Fruit fly (Drosophila melanogaster) whole organism, embryonic: Measurements from ENCODE around the gene RpS3.

Experiments used
- B-H2 ChIP-seq: fragments of 200-800 bp; sonication (Bioruptor generic); optimal IDR thresholded peaks from 2 replicates; lab custom pipeline; 2018; ENCODE audit warnings: missing biosample characterization, mild to moderate bottlenecking, missing genetic modification characterization
- BEAF-32 ChIP-seq: fragments of 200-800 bp; sonication (Bioruptor generic); optimal IDR thresholded peaks from 3 replicates; lab custom pipeline; 2017; ENCODE audit warnings: missing biosample characterization, missing genetic modification characterization, mild to moderate bottlenecking, moderate library complexity, missing genetic modification reagents
- CG10274 ChIP-seq: fragments of 200-800 bp; sonication (Bioruptor generic); optimal IDR thresholded peaks from 3 replicates; lab custom pipeline; 2017; ENCODE audit warnings: missing biosample characterization, mild to moderate bottlenecking, missing genetic modification characterization
- CG12942 ChIP-seq: fragments of 200-800 bp; sonication (Bioruptor generic); optimal IDR thresholded peaks from 3 replicates; lab custom pipeline; 2016; ENCODE audit warnings: missing biosample characterization, missing genetic modification characterization
- CG1529 ChIP-seq: fragments of 200-800 bp; sonication (Bioruptor generic); optimal IDR thresholded peaks from 3 replicates; lab custom pipeline; 2018; ENCODE audit warnings: missing biosample characterization, missing genetic modification characterization
- CG15696 ChIP-seq: fragments of 200-800 bp; sonication (Bioruptor generic); optimal IDR thresholded peaks from 2 replicates; lab custom pipeline; 2019; ENCODE audit warnings: missing biosample characterization, mild to moderate bottlenecking, missing genetic modification characterization, moderate library complexity
- CG33213 ChIP-seq: fragments of 200-800 bp; sonication (Bioruptor generic); optimal IDR thresholded peaks from 3 replicates; lab custom pipeline; 2016; ENCODE audit warnings: missing biosample characterization, missing genetic modification characterization
- CG3847 ChIP-seq: fragments of 200-800 bp; sonication (Bioruptor generic); IDR thresholded peaks from 2 replicates; pipeline ENCODE4 v1.3.6; 2022; ENCODE audit warnings: missing biosample characterization, missing genetic modification characterization
- CG5953 ChIP-seq: fragments of 200-800 bp; sonication (Bioruptor generic); IDR thresholded peaks from 2 replicates; pipeline ENCODE4 v1.3.6; 2022; ENCODE audit warnings: missing biosample characterization, missing genetic modification characterization
- CG7928 ChIP-seq: fragments of 200-800 bp; sonication (Bioruptor generic); optimal IDR thresholded peaks from 2 replicates; lab custom pipeline; 2017; ENCODE audit warnings: missing biosample characterization, mild to moderate bottlenecking, missing genetic modification characterization
- CG8089 ChIP-seq: fragments of 200-800 bp; sonication (Bioruptor generic); optimal IDR thresholded peaks from 3 replicates; lab custom pipeline; 2016; ENCODE audit warnings: missing biosample characterization, missing genetic modification characterization
- CG9437 ChIP-seq: fragments of 200-800 bp; sonication (Bioruptor generic); optimal IDR thresholded peaks from 2 replicates; lab custom pipeline; 2018; ENCODE audit warnings: missing biosample characterization, mild to moderate bottlenecking, missing genetic modification characterization
- CTCF ChIP-seq: fragments of 200-800 bp; sonication (Bioruptor generic); optimal IDR thresholded peaks from 2 replicates; lab custom pipeline; 2017; ENCODE audit warnings: missing biosample characterization, mild to moderate bottlenecking, missing genetic modification characterization, moderate library complexity
- Dip3 ChIP-seq: fragments of 200-800 bp; sonication (Bioruptor generic); optimal IDR thresholded peaks from 3 replicates; lab custom pipeline; 2016; ENCODE audit warnings: missing biosample characterization, missing genetic modification characterization
- Drgx ChIP-seq: fragments of 200-800 bp; sonication (Bioruptor generic); IDR thresholded peaks from 2 replicates; pipeline ENCODE4 v1.3.6; 2022; ENCODE audit warnings: missing biosample characterization, missing genetic modification characterization
- E2f2 ChIP-seq: fragments of 200-800 bp; sonication (Bioruptor generic); IDR thresholded peaks from 2 replicates; pipeline ENCODE4 v1.3.6; 2022; ENCODE audit warnings: missing biosample characterization, missing genetic modification characterization
- Ets65A ChIP-seq: fragments of 200-800 bp; sonication (Bioruptor generic); peaks from one replicate; lab custom pipeline; 2016; ENCODE audit warnings: missing biosample characterization, missing genetic modification characterization
- Ets97D ChIP-seq: fragments of 200-800 bp; sonication (Bioruptor generic); optimal IDR thresholded peaks from 3 replicates; lab custom pipeline; 2016; ENCODE audit warnings: missing biosample characterization, missing genetic modification characterization
- Fer1 ChIP-seq: fragments of 200-800 bp; sonication (Bioruptor generic); optimal IDR thresholded peaks from 2 replicates; lab custom pipeline; 2017; ENCODE audit warnings: missing biosample characterization, mild to moderate bottlenecking, missing genetic modification characterization
- Hsf ChIP-seq: fragments of 200-800 bp; sonication (Bioruptor generic); optimal IDR thresholded peaks from 3 replicates; lab custom pipeline; 2016; ENCODE audit warnings: missing biosample characterization, missing genetic modification characterization
- Kr ChIP-seq: fragments of 200-800 bp; sonication (Bioruptor generic); optimal IDR thresholded peaks from 2 replicates; lab custom pipeline; 2017; ENCODE audit warnings: missing biosample characterization, mild to moderate bottlenecking, missing genetic modification characterization
- Lhr ChIP-seq: fragments of 200-800 bp; sonication (Bioruptor generic); optimal IDR thresholded peaks from 3 replicates; lab custom pipeline; 2017; ENCODE audit warnings: mild to moderate bottlenecking, missing biosample characterization, missing genetic modification reagents, missing genetic modification characterization
- MBD-R2 ChIP-seq: fragments of 200-800 bp; sonication (Bioruptor generic); IDR thresholded peaks from 2 replicates; pipeline ENCODE4 v1.3.6; 2022; ENCODE audit warnings: missing biosample characterization, missing genetic modification characterization
- Neu2 ChIP-seq: fragments of 200-800 bp; sonication (Bioruptor generic); optimal IDR thresholded peaks from 3 replicates; lab custom pipeline; 2016; ENCODE audit warnings: missing biosample characterization, missing genetic modification characterization, borderline replicate concordance
- NfI ChIP-seq: fragments of 200-800 bp; sonication (Bioruptor generic); optimal IDR thresholded peaks from 3 replicates; lab custom pipeline; 2018; ENCODE audit warnings: missing biosample characterization, mild to moderate bottlenecking, missing genetic modification characterization, moderate library complexity
- PHDP ChIP-seq: fragments of 200-800 bp; sonication (Bioruptor generic); optimal IDR thresholded peaks from 3 replicates; lab custom pipeline; 2018; ENCODE audit warnings: missing biosample characterization, mild to moderate bottlenecking, missing genetic modification characterization, moderate library complexity
- Ptx1 ChIP-seq: fragments of 200-800 bp; sonication (Bioruptor generic); IDR thresholded peaks from 2 replicates; pipeline ENCODE4 v1.3.6; 2022; ENCODE audit warnings: missing biosample characterization, missing genetic modification characterization
- Six4 ChIP-seq: fragments of 200-800 bp; sonication (Bioruptor generic); optimal IDR thresholded peaks from 2 replicates; lab custom pipeline; 2016; ENCODE audit warnings: missing biosample characterization, missing genetic modification characterization
- Sox100B ChIP-seq: fragments of 200-800 bp; sonication (Bioruptor generic); optimal IDR thresholded peaks from 3 replicates; lab custom pipeline; 2018; ENCODE audit warnings: missing biosample characterization, mild to moderate bottlenecking, missing genetic modification characterization
- ash1 ChIP-seq: fragments of 200-800 bp; sonication (Bioruptor generic); optimal IDR thresholded peaks from 2 replicates; lab custom pipeline; 2018; ENCODE audit warnings: missing biosample characterization, mild to moderate bottlenecking, missing genetic modification characterization
- bsh ChIP-seq, 2 experiments: fragments of 200-800 bp; sonication (Bioruptor generic); optimal IDR thresholded peaks; 2 replicates each; lab custom pipeline; 2017 to 2018; ENCODE audit warnings: mild to moderate bottlenecking in 2 of 2, missing biosample characterization in 2 of 2, missing genetic modification characterization in 2 of 2, moderate library complexity in 1 of 2
- dmrt11E ChIP-seq: fragments of 200-800 bp; sonication (Bioruptor generic); optimal IDR thresholded peaks from 3 replicates; lab custom pipeline; 2018; ENCODE audit warnings: missing biosample characterization, mild to moderate bottlenecking, missing genetic modification characterization, moderate library complexity
- dpn ChIP-seq, 2 experiments: fragments of 200-800 bp; sonication (Bioruptor generic); optimal IDR thresholded peaks; 3 replicates each; lab custom pipeline; 2016; ENCODE audit warnings: missing biosample characterization in 2 of 2, missing genetic modification characterization in 2 of 2
- grau ChIP-seq: fragments of 200-800 bp; optimal IDR thresholded peaks from 3 replicates; lab custom pipeline; 2019; ENCODE audit warnings: missing biosample characterization, mild to moderate bottlenecking, missing genetic modification characterization, moderate library complexity
- gt ChIP-seq: fragments of 200-800 bp; sonication (Bioruptor generic); IDR thresholded peaks from 2 replicates; pipeline ENCODE4 v1.3.6; 2022; ENCODE audit warnings: missing biosample characterization, missing genetic modification characterization
- jigr1 ChIP-seq: fragments of 200-800 bp; sonication (Bioruptor generic); IDR thresholded peaks from 3 replicates; pipeline ENCODE4 v1.3.6; 2022; ENCODE audit warnings: missing biosample characterization, missing genetic modification characterization
- kni ChIP-seq: fragments of 200-800 bp; sonication (Bioruptor generic); optimal IDR thresholded peaks from 3 replicates; lab custom pipeline; 2017; ENCODE audit warnings: mild to moderate bottlenecking, missing biosample characterization, missing genetic modification reagents, missing genetic modification characterization
- lola ChIP-seq, 3 experiments: fragments of >200 bp in 2 of 3; fragments of 200-800 bp in 1 of 3; sonication (Bioruptor generic) in 1 of 3; optimal IDR thresholded peaks; 2 replicates each; lab custom pipeline; 2017 to 2019; ENCODE audit warnings: missing biosample characterization in 3 of 3, missing genetic modification characterization in 3 of 3, mild to moderate bottlenecking in 1 of 3, moderate library complexity in 1 of 3
- prd ChIP-seq, 3 experiments: fragments of >200 bp in 2 of 3; fragments of 200-800 bp in 1 of 3; sonication (Bioruptor generic) in 1 of 3; optimal IDR thresholded peaks in 2 of 3; IDR thresholded peaks in 1 of 3; 2 replicates in 2 of 3; 3 replicates in 1 of 3; pipeline versions ENCODE4 v1.3.6 to Lab custom; 2017 to 2022; ENCODE audit warnings: missing biosample characterization in 1 of 3, missing genetic modification characterization in 1 of 3
- scrt ChIP-seq: fragments of 200-800 bp; sonication (Bioruptor generic); optimal IDR thresholded peaks from 2 replicates; lab custom pipeline; 2018; ENCODE audit warnings: missing biosample characterization, mild to moderate bottlenecking, missing genetic modification characterization, moderate library complexity
- sd ChIP-seq: fragments of 200-800 bp; sonication (Bioruptor generic); optimal IDR thresholded peaks from 3 replicates; lab custom pipeline; 2018; ENCODE audit warnings: missing biosample characterization, mild to moderate bottlenecking, missing genetic modification characterization, moderate library complexity
- sens ChIP-seq: fragments of 200-800 bp; sonication (Bioruptor generic); peaks from one replicate; lab custom pipeline; 2016; ENCODE audit warnings: missing biosample characterization, missing genetic modification characterization
- shn ChIP-seq: fragments of 200-800 bp; sonication (Bioruptor generic); optimal IDR thresholded peaks from 3 replicates; lab custom pipeline; 2016; ENCODE audit warnings: missing biosample characterization, missing genetic modification characterization
- sob ChIP-seq: fragments of 200-800 bp; sonication (Bioruptor generic); IDR thresholded peaks from 2 replicates; pipeline ENCODE4 v1.3.6; 2022; ENCODE audit warnings: missing biosample characterization, missing genetic modification characterization
- sug ChIP-seq: fragments of 200-800 bp; optimal IDR thresholded peaks from 2 replicates; lab custom pipeline; 2019; ENCODE audit warnings: missing biosample characterization, mild to moderate bottlenecking, missing genetic modification characterization, moderate library complexity
- tna ChIP-seq: fragments of 200-800 bp; sonication (Bioruptor generic); IDR thresholded peaks from 2 replicates; pipeline ENCODE4 v1.3.6; 2022; ENCODE audit warnings: missing biosample characterization, missing genetic modification characterization; ENCODE audit not compliant: partially characterized antibody
- trem ChIP-seq: fragments of 200-800 bp; optimal IDR thresholded peaks from 3 replicates; lab custom pipeline; 2019; ENCODE audit warnings: missing biosample characterization, mild to moderate bottlenecking, missing genetic modification characterization, moderate library complexity
- vvl ChIP-seq: fragments of 200-800 bp; sonication (Bioruptor generic); IDR thresholded peaks from 2 replicates; pipeline ENCODE4 v1.3.6; 2022; ENCODE audit warnings: missing biosample characterization, missing genetic modification characterization
- z ChIP-seq: fragments of 200-800 bp; sonication (Bioruptor generic); IDR thresholded peaks from 3 replicates; pipeline ENCODE4 v1.3.6; 2022; ENCODE audit warnings: missing biosample characterization, missing genetic modification characterization

RpS3 gene

DNA sequence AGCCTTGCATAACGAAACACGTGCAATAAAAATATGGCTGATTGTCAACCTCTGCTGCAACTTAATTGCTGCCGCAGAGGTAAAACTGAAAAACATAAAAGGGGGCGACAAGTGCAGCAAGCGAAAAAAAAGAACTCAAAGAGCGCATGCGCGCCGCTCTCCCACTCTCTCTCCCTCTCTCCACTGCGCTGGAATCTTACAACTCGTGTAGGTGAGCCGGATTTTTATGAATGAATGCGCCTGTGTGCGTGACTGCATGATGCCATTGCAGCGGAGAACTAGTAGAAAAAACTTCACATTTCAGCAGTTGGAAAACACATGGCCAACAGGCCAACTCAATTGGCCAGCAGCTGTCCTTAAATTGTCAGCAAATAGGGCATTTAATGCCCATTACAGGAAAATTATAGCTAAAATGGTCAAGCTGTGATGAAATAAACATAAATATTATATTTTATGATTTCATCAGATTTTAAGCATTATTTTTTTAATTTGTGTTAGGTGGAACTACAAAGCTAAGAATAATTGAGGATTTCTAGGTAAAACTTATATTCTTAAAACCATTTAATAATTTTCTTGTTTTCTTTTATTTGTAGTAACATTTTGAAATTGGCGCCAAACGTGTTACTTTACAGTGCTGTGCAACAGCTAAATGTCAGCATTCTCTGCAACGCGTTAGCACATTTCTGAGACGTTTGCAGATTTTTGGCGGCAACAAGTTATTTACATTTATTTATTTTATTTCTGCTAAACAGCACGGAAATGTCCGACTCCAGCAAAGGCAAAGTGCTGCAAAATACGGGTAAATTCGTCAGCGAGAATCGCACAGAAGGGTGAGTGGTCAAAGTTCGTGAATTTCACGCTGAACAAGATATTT is 10.9 kb upstream of the RpS3 start, which contains the start of gene PolE1:
Gene PolE1, plus strand, starts transcription at position 697 of the 874 bp plus-strand sequence.
- TF ChIP-seq Hsf (GFP tag; lab: Kevin White, UChicago), result no peak
- TF ChIP-seq z, result peak; percentile 74; the same call in 2 of the 3 replicates
- TF ChIP-seq CG5953, result no peak
- peak; percentile 17 for TF ChIP-seq CTCF
- TF ChIP-seq Dip3 (GFP tag; lab: Kevin White, UChicago), result no peak
- TF ChIP-seq CG15696 (tag; lab: Kevin White, UChicago), result no peak
- TF ChIP-seq Ets97D (GFP tag; lab: Kevin White, UChicago), result peak; percentile 52
- no peak for TF ChIP-seq PHDP (tag; lab: Kevin White, UChicago)
- no peak for TF ChIP-seq bsh (GFP tag; optimal IDR thresholded peaks at IDR 0.05; lab: Kevin White, UChicago)
- TF ChIP-seq prd (optimal IDR thresholded peaks at IDR 0.05; lab: Kevin White, UChicago), result no peak
- no peak for TF ChIP-seq prd (GFP tag; IDR thresholded peaks at IDR 0.05; lab: Robert Waterston, UW)
- TF ChIP-seq Ets65A, result peak; percentile 82
- TF ChIP-seq Ptx1 (GFP tag; lab: Robert Waterston, UW), result no peak
- no peak for TF ChIP-seq Drgx (GFP tag; lab: Robert Waterston, UW)
- TF ChIP-seq jigr1, result no peak
- peak; percentile 15 for TF ChIP-seq sug
- TF ChIP-seq dpn (GFP tag; optimal IDR thresholded peaks at IDR 0.05; lab: Kevin White, UChicago), result peak in 1 of 2 experiments; percentile 4
- TF ChIP-seq Fer1 (GFP tag; lab: Kevin White, UChicago), result peak; percentile 24
- peak; percentile 71 for TF ChIP-seq MBD-R2 (GFP tag; lab: Robert Waterston, UW)
- TF ChIP-seq sens (GFP tag; lab: Kevin White, UChicago), result peak; percentile 80
- TF ChIP-seq tna (GFP tag; lab: Robert Waterston, UW), result no peak
- no peak for TF ChIP-seq Kr (GFP tag; lab: Kevin White, UChicago)
- no peak for TF ChIP-seq lola (GFP tag; optimal IDR thresholded peaks at IDR 0.05; lab: Kevin White, UChicago)
- no peak for TF ChIP-seq Sox100B (GFP tag; lab: Kevin White, UChicago)
- no peak for TF ChIP-seq Six4 (GFP tag; lab: Kevin White, UChicago)
- peak; percentile 85 for TF ChIP-seq sd (tag; lab: Kevin White, UChicago)
- no peak for TF ChIP-seq dmrt11E
- no peak for TF ChIP-seq CG1529 (GFP tag; lab: Kevin White, UChicago)
- TF ChIP-seq gt (GFP tag; lab: Robert Waterston, UW), result no peak
- TF ChIP-seq B-H2, result peak; percentile 32
- no peak for TF ChIP-seq CG9437 (GFP tag; lab: Kevin White, UChicago)
- TF ChIP-seq shn (GFP tag; lab: Kevin White, UChicago), result no peak
- peak; percentile 1 for TF ChIP-seq grau (tag; lab: Kevin White, UChicago)
- no peak for TF ChIP-seq CG12942 (GFP tag; lab: Kevin White, UChicago)
- TF ChIP-seq sob, result peak; percentile 10; the same call in 1 of the 2 replicates
- no peak for TF ChIP-seq Neu2 (GFP tag; lab: Kevin White, UChicago)
- peak; percentile 41 for TF ChIP-seq trem (tag; lab: Kevin White, UChicago)
- peak; percentile 32 for TF ChIP-seq Lhr (GFP tag; lab: Kevin White, UChicago)
- no peak for TF ChIP-seq CG7928 (GFP tag; lab: Kevin White, UChicago)
- TF ChIP-seq vvl (GFP tag; lab: Robert Waterston, UW), result peak; percentile 37; the same call in 1 of the 2 replicates
- TF ChIP-seq ash1 (GFP tag; lab: Kevin White, UChicago), result no peak
- peak; percentile 11 for TF ChIP-seq NfI
- TF ChIP-seq CG8089, result no peak
- TF ChIP-seq CG33213 (GFP tag; lab: Kevin White, UChicago), result no peak
- no peak for TF ChIP-seq CG10274
- TF ChIP-seq kni, result peak; percentile 43
- peak; percentile 44 for TF ChIP-seq CG3847
- TF ChIP-seq BEAF-32 (GFP tag; lab: Kevin White, UChicago), result peak; percentile 23
- peak; percentile 99 for TF ChIP-seq E2f2
- TF ChIP-seq scrt (GFP tag; lab: Kevin White, UChicago), result peak; percentile 94
